Worm (Caenorhabditis elegans): ENCODE data around the gene lin-39.

DNA sequence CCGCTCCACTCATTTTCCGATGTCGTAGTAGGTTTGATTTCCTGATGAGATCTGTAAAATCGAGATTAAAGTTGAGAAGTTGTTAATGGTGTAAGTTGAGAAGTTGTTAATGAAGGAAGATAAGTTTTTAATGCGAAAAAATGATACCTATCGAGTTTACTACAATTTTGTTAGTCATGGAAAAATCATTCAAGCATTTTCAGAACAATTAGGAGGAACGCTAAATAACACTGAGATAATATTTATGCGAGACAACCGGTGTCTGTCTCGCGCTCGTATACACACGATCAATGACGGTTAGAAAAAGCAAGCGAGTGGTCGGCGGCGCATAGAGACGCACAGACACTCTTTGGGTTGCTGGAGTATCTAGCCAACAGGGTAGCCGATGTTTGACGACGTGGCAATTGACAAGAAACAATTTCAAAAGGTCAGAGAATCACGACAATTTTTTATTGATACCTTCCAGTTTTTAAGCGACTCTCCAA is 38.6 kb downstream of the lin-39 start, which contains the start of gene cgh-1:
- TF ChIP-seq unc-62 (GFP tag; optimal IDR thresholded peaks at IDR 0.05) (no peak), elt-2 (tag; optimal IDR thresholded peaks at IDR 0.05) (no peak), egl-27 (tag; optimal IDR thresholded peaks at IDR 0.05) (no peak), nhr-237 (tag; optimal IDR thresholded peaks at IDR 0.05) (no peak), ztf-11 (tag; optimal IDR thresholded peaks at IDR 0.05) (no peak), snpc-4 (tag; optimal IDR thresholded peaks at IDR 0.05) (no peak), mdl-1 (tag; optimal IDR thresholded peaks at IDR 0.05) (no peak), hmg-11 (tag; optimal IDR thresholded peaks at IDR 0.05) (no peak), unc-39 (tag; optimal IDR thresholded peaks at IDR 0.05) (no peak), elt-1 (tag; optimal IDR thresholded peaks at IDR 0.05) (no peak), nhr-11 (tag; optimal IDR thresholded peaks at IDR 0.05) (no peak)
